Fruit fly (Drosophila melanogaster): ENCODE measurements around the gene CG15452.

CG15452 gene

dm6 chrX:20760444-20760843, 14.7 kb upstream of the CG15452 start (continued):
- peak; percentile 51 for TF ChIP-seq Spps (tag; optimal IDR thresholded peaks at IDR 0.05)
- TF ChIP-seq pfk (GFP tag; optimal IDR thresholded peaks at IDR 0.05), result peak; percentile 45
- TF ChIP-seq otp (GFP tag; IDR thresholded peaks at IDR 0.05), result peak; percentile 72; the same call in 2 of the 3 replicates
- no peak for TF ChIP-seq CG7745 (tag; optimal IDR thresholded peaks at IDR 0.05)
- TF ChIP-seq slbo (GFP tag; IDR thresholded peaks at IDR 0.05), result peak; percentile 88
- TF ChIP-seq MBD-R2 (GFP tag; IDR thresholded peaks at IDR 0.05), result peak; percentile 33; the same call in 1 of the 2 replicates
- TF ChIP-seq CG14014 (GFP tag; IDR thresholded peaks at IDR 0.05), result 0 out of 2 replicates have a peak, but pooled peaks have one; percentile 74
- peak; percentile 77 for TF ChIP-seq CG4282 (GFP tag; optimal IDR thresholded peaks at IDR 0.05)
- TF ChIP-seq Xbp1 (GFP tag; optimal IDR thresholded peaks at IDR 0.05), result peak; percentile 89
- TF ChIP-seq zfh2 (GFP tag; optimal IDR thresholded peaks at IDR 0.05), result no peak
- TF ChIP-seq CG43689 (GFP tag; IDR thresholded peaks at IDR 0.05), result peak; percentile 55; the same call in 1 of the 2 replicates
- TF ChIP-seq sr (GFP tag; IDR thresholded peaks at IDR 0.05), result peak; percentile 52; the same call in 2 of the 3 replicates
- peak; percentile 64; the same call in 2 of the 3 replicates for TF ChIP-seq B-H1 (GFP tag; IDR thresholded peaks at IDR 0.05)
- TF ChIP-seq az2 (GFP tag; optimal IDR thresholded peaks at IDR 0.05), result peak; percentile 86
- peak; percentile 88 for TF ChIP-seq CG17829 (tag; optimal IDR thresholded peaks at IDR 0.05)
- TF ChIP-seq CG15011 (GFP tag; optimal IDR thresholded peaks at IDR 0.05), result no peak
- TF ChIP-seq Ets65A (GFP tag), result peak; percentile 98
- TF ChIP-seq Hsf (GFP tag; optimal IDR thresholded peaks at IDR 0.05), result peak; percentile 88
- peak; percentile 57; the same call in 1 of the 2 replicates for TF ChIP-seq CG16779 (GFP tag; IDR thresholded peaks at IDR 0.05)
- peak; percentile 71 for TF ChIP-seq unpg (GFP tag; optimal IDR thresholded peaks at IDR 0.05)
- TF ChIP-seq her (GFP tag; optimal IDR thresholded peaks at IDR 0.05), result peak; percentile 86
- peak; percentile 25 for TF ChIP-seq HLHmδ (GFP tag; optimal IDR thresholded peaks at IDR 0.05)
- no peak; the same call in 1 of the 2 replicates for TF ChIP-seq klu (GFP tag; IDR thresholded peaks at IDR 0.05)
- TF ChIP-seq CG7987 (GFP tag; optimal IDR thresholded peaks at IDR 0.05), result peak; percentile 80
- TF ChIP-seq al (GFP tag; IDR thresholded peaks at IDR 0.05), result peak; percentile 66
- TF ChIP-seq CG13296 (GFP tag; optimal IDR thresholded peaks at IDR 0.05), result peak; percentile 60
- peak; percentile 43; the same call in 1 of the 2 replicates for TF ChIP-seq wor (GFP tag; IDR thresholded peaks at IDR 0.05)
- TF ChIP-seq usp (GFP tag; optimal IDR thresholded peaks at IDR 0.05), result no peak
- TF ChIP-seq C15 (GFP tag; IDR thresholded peaks at IDR 0.05), result no peak
- peak; percentile 79 for TF ChIP-seq CG7839 (tag; optimal IDR thresholded peaks at IDR 0.05)
- peak; percentile 44 for TF ChIP-seq sima (GFP tag; optimal IDR thresholded peaks at IDR 0.05)
- peak; percentile 58 for TF ChIP-seq Bdp1 (GFP tag; optimal IDR thresholded peaks at IDR 0.05)
- TF ChIP-seq HLH54F (GFP tag; optimal IDR thresholded peaks at IDR 0.05), result peak; percentile 72
- TF ChIP-seq Oaz (GFP tag; IDR thresholded peaks at IDR 0.05), result no peak; the same call in none of the 2 replicates
- TF ChIP-seq CG4617 (GFP tag; optimal IDR thresholded peaks at IDR 0.05; ENCODE audit: borderline replicate concordance), result peak; percentile 49
- peak; percentile 59 for TF ChIP-seq ttk (GFP tag; IDR thresholded peaks at IDR 0.05)
- peak; percentile 96 for TF ChIP-seq CG14965 (GFP tag; optimal IDR thresholded peaks at IDR 0.05; ENCODE audit: borderline replicate concordance)
- TF ChIP-seq eve (GFP tag; optimal IDR thresholded peaks at IDR 0.05), result no peak
- TF ChIP-seq CG31365 (tag; optimal IDR thresholded peaks at IDR 0.05), result peak; percentile 89
- TF ChIP-seq tna (GFP tag; IDR thresholded peaks at IDR 0.05; ENCODE audit: partially characterized antibody), result peak; percentile 82
- no peak for TF ChIP-seq Drgx (GFP tag; IDR thresholded peaks at IDR 0.05)
- peak; percentile 87 for TF ChIP-seq zfh1 (GFP tag; IDR thresholded peaks at IDR 0.05)
- peak; percentile 47 for TF ChIP-seq CG4707 (GFP tag; optimal IDR thresholded peaks at IDR 0.05)
- peak; percentile 92 for TF ChIP-seq Doc3 (GFP tag; IDR thresholded peaks at IDR 0.05; ENCODE audit: partially characterized antibody)
- TF ChIP-seq jumu (GFP tag; optimal IDR thresholded peaks at IDR 0.05), result peak; percentile 25
- peak; percentile 66 for TF ChIP-seq ewg (GFP tag; optimal IDR thresholded peaks at IDR 0.05)
- TF ChIP-seq salm (tag; optimal IDR thresholded peaks at IDR 0.05), result no peak
- TF ChIP-seq Med (GFP tag), result peak; percentile 98
- peak; percentile 56 for TF ChIP-seq ATbp (GFP tag; optimal IDR thresholded peaks at IDR 0.05)
- peak; percentile 80 for TF ChIP-seq HHEX (GFP tag; optimal IDR thresholded peaks at IDR 0.05)
- peak; percentile 95 for TF ChIP-seq ERR (GFP tag; optimal IDR thresholded peaks at IDR 0.05)
